Fruit fly (Drosophila melanogaster) whole organism, wandering third instar larva: ENCODE results near the gene Fancl.
A peak's percentile ranks its signal among the peaks of the same experiment; 100 is the strongest.

ENCODE experiments used
- Abd-B ChIP-seq: fragments of >200 bp; optimal IDR thresholded peaks from 2 replicates; lab custom pipeline; 2017; ENCODE audit warnings: missing biosample characterization, missing genetic modification characterization
- CG32264 ChIP-seq: fragments of 200-800 bp; sonication (Bioruptor generic); optimal IDR thresholded peaks from 2 replicates; lab custom pipeline; 2016; ENCODE audit warnings: missing biosample characterization, missing genetic modification characterization
- Dif ChIP-seq: fragments of 200-275, 200-300 bp; sonication (Bioruptor generic); optimal IDR thresholded peaks from 2 replicates; lab custom pipeline; 2018; ENCODE audit warnings: missing biosample characterization, missing genetic modification characterization; ENCODE audit not compliant: partially characterized antibody
- GATAd ChIP-seq: sonication (Bioruptor generic); optimal IDR thresholded peaks from 2 replicates; lab custom pipeline; 2016; ENCODE audit warnings: missing biosample characterization, missing genetic modification characterization
- HLH106 ChIP-seq: fragments of 200-800 bp; optimal IDR thresholded peaks from 3 replicates; lab custom pipeline; 2019; ENCODE audit warnings: missing biosample characterization, mild to moderate bottlenecking, missing genetic modification characterization, moderate library complexity
- Hr83 ChIP-seq: fragments of 200-300 bp; sonication (Bioruptor generic); optimal IDR thresholded peaks from 2 replicates; lab custom pipeline; 2016; ENCODE audit warnings: missing biosample characterization, mild to moderate bottlenecking, missing genetic modification characterization, moderate library complexity; ENCODE audit not compliant: poor library complexity, severe bottlenecking
- Jra ChIP-seq: sonication (Bioruptor generic); optimal IDR thresholded peaks from 2 replicates; lab custom pipeline; 2016; ENCODE audit warnings: missing biosample characterization, missing genetic modification characterization
- Mio ChIP-seq: sonication (Bioruptor generic); optimal IDR thresholded peaks from 2 replicates; lab custom pipeline; 2016; ENCODE audit warnings: missing biosample characterization, missing genetic modification characterization
- Myc ChIP-seq: fragments of >200 bp; optimal IDR thresholded peaks from 2 replicates; lab custom pipeline; 2017
- N ChIP-seq: fragments of >200 bp; optimal IDR thresholded peaks from 2 replicates; lab custom pipeline; 2018; ENCODE audit warnings: missing biosample characterization, missing external identifiers, missing genetic modification characterization
- OdsH ChIP-seq: fragments of 200-800 bp; sonication (Bioruptor generic); optimal IDR thresholded peaks from 2 replicates; lab custom pipeline; 2016; ENCODE audit warnings: missing biosample characterization, mild to moderate bottlenecking, missing genetic modification characterization
- Rel ChIP-seq, 2 experiments: fragments of 200-800 bp; sonication (Bioruptor generic) in 1 of 2; optimal IDR thresholded peaks; 2 replicates in 1 of 2; 3 replicates in 1 of 2; lab custom pipeline; 2016 to 2019; ENCODE audit warnings: mild to moderate bottlenecking in 2 of 2, missing biosample characterization in 2 of 2, missing genetic modification characterization in 2 of 2, moderate library complexity in 1 of 2
- Sp1 ChIP-seq: fragments of 200-800 bp; sonication (Bioruptor generic); optimal IDR thresholded peaks from 3 replicates; lab custom pipeline; 2019; ENCODE audit warnings: missing biosample characterization, mild to moderate bottlenecking, missing genetic modification characterization, moderate library complexity
- Vsx2 ChIP-seq: fragments of 200-300, 225-300 bp; sonication (Bioruptor generic); optimal IDR thresholded peaks from 2 replicates; lab custom pipeline; 2018; ENCODE audit warnings: missing biosample characterization, missing genetic modification characterization; ENCODE audit not compliant: partially characterized antibody
- br ChIP-seq: fragments of 200-800 bp; sonication (Bioruptor generic); optimal IDR thresholded peaks from 2 replicates; lab custom pipeline; 2016; ENCODE audit warnings: missing biosample characterization, missing genetic modification characterization
- dl ChIP-seq, 2 experiments: fragments of 175-275, 200-275 bp in 1 of 2; fragments of 200-275 bp in 1 of 2; sonication (Bioruptor generic); optimal IDR thresholded peaks; lab custom pipeline; 2018; ENCODE audit warnings: mild to moderate bottlenecking in 2 of 2, missing biosample characterization in 2 of 2, missing genetic modification characterization in 2 of 2, moderate library complexity in 2 of 2; ENCODE audit not compliant: partially characterized antibody in 2 of 2, insufficient read depth in 1 of 2
- dmrt93B ChIP-seq: fragments of 200-800 bp; sonication (Bioruptor generic); optimal IDR thresholded peaks from 2 replicates; lab custom pipeline; 2018; ENCODE audit warnings: missing biosample characterization, mild to moderate bottlenecking, missing genetic modification characterization
- dsf ChIP-seq: sonication (Bioruptor generic); optimal IDR thresholded peaks from 2 replicates; lab custom pipeline; 2016; ENCODE audit warnings: missing biosample characterization, missing genetic modification characterization, borderline replicate concordance
- ey ChIP-seq: fragments of 200-800 bp; sonication (Bioruptor generic); optimal IDR thresholded peaks from 2 replicates; lab custom pipeline; 2016; ENCODE audit warnings: missing biosample characterization, missing genetic modification characterization
- foxo ChIP-seq, 2 experiments: fragments of 200-800 bp; sonication (Bioruptor generic); optimal IDR thresholded peaks; 2 replicates in 1 of 2; 3 replicates in 1 of 2; lab custom pipeline; 2016 to 2017; ENCODE audit warnings: missing biosample characterization in 2 of 2, missing genetic modification characterization in 2 of 2
- fru ChIP-seq: fragments of 200-800 bp; sonication (Bioruptor generic); optimal IDR thresholded peaks from 3 replicates; lab custom pipeline; 2016; ENCODE audit warnings: missing biosample characterization, mild to moderate bottlenecking, missing genetic modification characterization
- h ChIP-seq: fragments of 200-800 bp; sonication (Bioruptor generic); optimal IDR thresholded peaks from 3 replicates; lab custom pipeline; 2016; ENCODE audit warnings: missing biosample characterization, mild to moderate bottlenecking, missing genetic modification characterization
- lola ChIP-seq: fragments of >200 bp; optimal IDR thresholded peaks from 2 replicates; lab custom pipeline; 2017; ENCODE audit warnings: missing biosample characterization, missing genetic modification characterization
- pan ChIP-seq: fragments of >200 bp; optimal IDR thresholded peaks from 2 replicates; lab custom pipeline; 2017
- psq ChIP-seq: fragments of 200-800 bp; sonication (Bioruptor generic); optimal IDR thresholded peaks from 3 replicates; lab custom pipeline; 2017; ENCODE audit warnings: missing biosample characterization, mild to moderate bottlenecking, missing genetic modification characterization, moderate library complexity
- rgr ChIP-seq: fragments of 200-800 bp; sonication (Bioruptor generic); optimal IDR thresholded peaks from 3 replicates; lab custom pipeline; 2016; ENCODE audit warnings: missing biosample characterization, mild to moderate bottlenecking, missing genetic modification characterization
- sage ChIP-seq: fragments of 200-800 bp; sonication (Bioruptor generic); optimal IDR thresholded peaks from 2 replicates; lab custom pipeline; 2016; ENCODE audit warnings: missing biosample characterization, mild to moderate bottlenecking, missing genetic modification characterization
- sv ChIP-seq: fragments of 200-800 bp; sonication (Bioruptor generic); optimal IDR thresholded peaks from 3 replicates; lab custom pipeline; 2016; ENCODE audit warnings: missing biosample characterization, missing genetic modification characterization
- tai ChIP-seq: sonication (Bioruptor generic); optimal IDR thresholded peaks from 2 replicates; lab custom pipeline; 2016; ENCODE audit warnings: missing biosample characterization, missing genetic modification characterization
- usp ChIP-seq: fragments of >200 bp; optimal IDR thresholded peaks from 2 replicates; lab custom pipeline; 2017; ENCODE audit warnings: missing biosample characterization, missing genetic modification characterization

Gene Fancl

DNA sequence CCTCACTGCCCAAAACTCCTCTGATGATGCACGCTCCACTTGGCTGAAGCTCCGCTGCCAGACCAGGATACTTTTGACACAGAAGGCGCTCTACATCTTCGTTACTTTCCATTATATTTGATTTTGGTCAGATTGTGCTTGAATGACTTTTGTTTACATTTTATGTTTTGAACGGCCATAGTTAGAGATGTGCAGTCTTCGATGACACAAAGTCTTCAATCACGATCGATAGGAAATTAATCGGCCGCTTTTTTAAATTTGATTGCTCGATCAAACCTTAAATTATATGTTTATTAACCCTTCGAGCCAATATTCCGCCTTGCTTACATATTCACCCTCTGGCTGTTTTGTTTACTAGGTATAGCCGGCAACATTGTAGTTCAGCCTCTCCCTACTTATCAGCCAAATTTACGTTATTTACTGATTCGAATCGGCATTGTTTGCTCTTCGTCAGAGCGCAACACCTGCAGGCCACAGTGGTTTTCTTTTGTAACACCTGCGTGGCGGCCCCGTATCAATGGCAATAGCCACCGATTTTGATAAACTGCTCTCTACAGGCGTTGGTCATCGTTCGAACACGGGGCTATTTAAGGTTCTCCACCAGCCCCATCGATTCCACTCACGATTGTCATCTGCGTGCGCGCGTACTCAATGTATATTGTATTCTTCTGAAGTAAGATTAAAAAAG, at the start of gene Fancl, which contains the start of gene Npc2e:
TSS of gene Fancl (minus strand) at position 175 of the 688 bp plus-strand sequence.
TSS of gene Npc2e (plus strand) at position 638 of the 688 bp plus-strand sequence.
- TF ChIP-seq Rel (GFP tag; optimal IDR thresholded peaks at IDR 0.05; lab: Kevin White, UChicago), result no peak
- TF ChIP-seq Rel (tag; optimal IDR thresholded peaks at IDR 0.05; lab: Kevin White, UChicago), result peak; percentile 17
- no peak for TF ChIP-seq br (GFP tag; lab: Kevin White, UChicago)
- TF ChIP-seq, all 38 proteins: peak for 1

DNA sequence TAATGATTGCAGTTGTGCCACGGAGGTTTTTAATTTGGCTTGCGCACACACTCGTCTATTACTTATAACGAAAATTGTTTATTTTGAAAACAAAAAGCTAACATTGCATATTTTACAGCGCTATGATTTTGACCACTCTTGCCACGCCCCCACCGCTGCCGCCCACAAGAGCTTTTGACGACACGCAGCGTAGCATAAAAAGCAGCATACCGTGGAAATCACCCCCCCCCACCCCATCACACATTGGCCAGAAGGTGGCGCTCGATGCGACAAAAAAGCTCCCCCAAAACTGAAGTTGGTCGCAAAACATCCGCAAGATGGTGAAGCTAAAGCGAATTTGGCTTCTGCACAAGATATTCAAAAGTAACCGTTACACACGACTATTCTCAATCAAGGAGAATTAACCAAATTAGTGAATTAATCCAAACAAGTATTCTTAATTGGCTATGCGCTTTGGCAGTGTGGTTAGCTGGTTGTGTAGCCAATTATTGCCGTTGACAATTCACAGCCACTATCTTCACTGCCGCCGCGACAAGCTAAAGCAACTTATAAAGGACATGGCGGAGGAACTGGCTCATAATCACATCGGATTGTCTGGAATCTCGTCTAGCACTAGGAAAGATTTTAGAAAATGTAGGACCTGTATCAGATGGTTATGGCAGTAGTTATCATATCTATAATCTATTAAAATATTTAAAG, 48.0 kb upstream of the Fancl start:
- TF ChIP-seq CG32264 (GFP tag; lab: Kevin White, UChicago) (no peak), Rel (GFP tag; optimal IDR thresholded peaks at IDR 0.05; lab: Kevin White, UChicago) (no peak), Rel (tag; optimal IDR thresholded peaks at IDR 0.05; lab: Kevin White, UChicago) (no peak), usp (GFP tag; lab: Kevin White, UChicago) (no peak), N (peak; percentile 53), Abd-B (GFP tag; lab: Kevin White, UChicago) (no peak), foxo (GFP tag; optimal IDR thresholded peaks at IDR 0.05; lab: Kevin White, UChicago) (peak in 1 of 2 experiments; percentile 60), Sp1 (GFP tag; lab: Kevin White, UChicago) (peak; percentile 14), Myc (lab: Kevin White, UChicago) (peak; percentile 84), dl (GFP tag; optimal IDR thresholded peaks at IDR 0.05; lab: Kevin White, UChicago; ENCODE audit: insufficient read depth in 1 of 2, partially characterized antibody in 2 of 2) (peak; percentile 3 to 41), HLH106 (tag; lab: Kevin White, UChicago) (peak; percentile 28), Hr83 (GFP tag; lab: Kevin White, UChicago) (peak; percentile 53), pan (lab: Kevin White, UChicago) (no peak), Dif (GFP tag; lab: Kevin White, UChicago) (peak; percentile 93), h (peak; percentile 47), fru (GFP tag; lab: Kevin White, UChicago) (peak; percentile 17), br (GFP tag; lab: Kevin White, UChicago) (no peak), ey (GFP tag; lab: Kevin White, UChicago) (no peak), tai (GFP tag; lab: Kevin White, UChicago) (no peak)

DNA sequence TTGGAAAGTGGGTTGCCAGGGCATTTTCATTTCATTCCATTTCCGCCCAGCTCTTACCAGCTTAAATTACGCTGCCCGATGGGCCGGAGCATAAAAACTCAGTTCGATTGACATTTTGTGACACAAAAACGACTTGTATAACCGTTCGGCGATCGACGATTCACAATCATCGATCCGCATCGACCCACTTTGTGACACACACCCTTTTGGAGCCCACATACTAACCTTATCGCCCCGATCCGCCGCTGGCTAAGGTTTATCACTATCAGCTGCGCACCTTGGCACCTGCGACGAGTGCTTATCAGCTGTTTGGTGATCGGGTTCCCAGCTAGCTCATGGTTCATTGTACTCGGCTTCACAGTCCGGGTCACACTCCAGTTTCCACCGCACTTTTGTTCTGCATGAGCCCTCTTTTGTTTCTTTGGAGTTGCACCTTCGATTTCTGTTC, 46.8 kb upstream of the Fancl start:
- TF ChIP-seq sage (GFP tag; lab: Kevin White, UChicago) (no peak), psq (GFP tag; lab: Kevin White, UChicago) (no peak), lola (GFP tag; lab: Kevin White, UChicago) (no peak), h (peak; percentile 32), GATAd (GFP tag; lab: Kevin White, UChicago) (no peak), Rel (GFP tag; optimal IDR thresholded peaks at IDR 0.05; lab: Kevin White, UChicago) (no peak), Rel (tag; optimal IDR thresholded peaks at IDR 0.05; lab: Kevin White, UChicago) (peak; percentile 10), Myc (lab: Kevin White, UChicago) (no peak), dmrt93B (GFP tag; lab: Kevin White, UChicago) (no peak)

DNA sequence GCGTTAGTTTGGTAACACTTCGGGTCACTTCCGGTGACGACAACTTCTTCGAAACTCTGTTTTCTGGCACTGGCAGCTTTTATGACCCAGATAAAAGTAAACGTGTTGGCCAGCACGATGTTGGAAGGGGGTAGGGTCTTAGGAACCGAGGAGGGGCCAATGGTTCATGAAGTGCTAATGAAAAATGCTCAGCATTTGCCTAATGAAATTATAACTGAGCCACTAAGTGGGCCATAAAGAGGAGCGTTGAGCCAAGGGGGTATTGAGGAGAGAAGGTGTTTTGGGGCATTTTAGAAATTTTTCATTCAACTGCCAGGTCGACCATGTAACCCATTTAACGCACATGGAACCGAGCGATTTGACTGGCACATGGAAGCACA, 45.6 kb upstream of the Fancl start:
- TF ChIP-seq br (GFP tag; lab: Kevin White, UChicago) (no peak), dsf (GFP tag; lab: Kevin White, UChicago) (no peak)
- TF ChIP-seq, all 38 proteins: peak for 0

DNA sequence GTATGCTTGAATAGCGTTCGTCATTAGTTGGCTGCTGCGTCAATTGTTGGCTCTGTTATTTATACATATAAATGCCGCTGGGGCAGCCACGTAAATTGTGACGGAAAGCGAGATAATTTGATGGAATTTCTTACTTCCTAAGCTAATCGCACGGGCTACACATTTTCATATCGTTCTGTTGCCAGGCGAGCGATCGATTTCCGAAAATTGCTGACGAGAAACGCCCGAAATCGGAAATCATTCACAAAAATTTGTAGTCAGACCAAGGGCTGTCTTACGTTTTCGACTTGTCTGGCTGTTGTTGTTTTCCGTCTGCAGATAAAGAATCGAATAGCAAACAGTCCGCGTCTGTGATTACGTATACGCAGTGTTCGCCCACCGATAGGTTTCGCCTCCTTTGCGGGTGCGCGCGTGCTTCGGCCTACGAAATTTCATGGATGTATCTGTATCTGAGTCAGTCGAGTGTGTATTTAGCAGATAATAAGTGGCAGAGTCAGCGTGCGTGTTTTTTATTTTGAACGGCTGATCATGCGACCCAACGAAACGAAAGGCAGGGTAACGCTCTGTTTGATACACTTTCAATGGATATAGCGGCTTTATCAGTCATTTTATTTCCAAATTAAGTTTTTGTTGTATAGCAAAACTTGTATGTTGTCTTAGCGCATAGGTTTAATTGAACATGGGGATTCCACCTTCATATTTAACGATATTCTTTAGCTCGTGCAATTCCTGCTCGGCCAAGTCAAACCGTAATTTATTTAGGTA, 45.0 kb upstream of the Fancl start:
- TF ChIP-seq lola (GFP tag; lab: Kevin White, UChicago) (no peak), HLH106 (tag; lab: Kevin White, UChicago) (peak; percentile 27), fru (GFP tag; lab: Kevin White, UChicago) (peak; percentile 32), rgr (peak; percentile 36), Jra (GFP tag; lab: Kevin White, UChicago) (peak; percentile 23), foxo (GFP tag; optimal IDR thresholded peaks at IDR 0.05; lab: Kevin White, UChicago) (peak in 1 of 2 experiments; percentile 57), h (peak; percentile 57), CG32264 (GFP tag; lab: Kevin White, UChicago) (no peak), ey (GFP tag; lab: Kevin White, UChicago) (peak; percentile 54), sv (GFP tag; lab: Kevin White, UChicago) (peak; percentile 51), Vsx2 (GFP tag; lab: Kevin White, UChicago) (no peak), Sp1 (GFP tag; lab: Kevin White, UChicago) (peak; percentile 22), OdsH (GFP tag; lab: Kevin White, UChicago) (peak; percentile 38), Mio (GFP tag; lab: Kevin White, UChicago) (no peak), dmrt93B (GFP tag; lab: Kevin White, UChicago) (peak; percentile 7), br (GFP tag; lab: Kevin White, UChicago) (no peak), Rel (GFP tag; optimal IDR thresholded peaks at IDR 0.05; lab: Kevin White, UChicago) (no peak), Rel (tag; optimal IDR thresholded peaks at IDR 0.05; lab: Kevin White, UChicago) (peak; percentile 72)
